Fruit fly (Drosophila melanogaster) whole organism, wandering third instar larva: ENCODE results near the gene CG7182.

ENCODE experiments used
- CG32264 ChIP-seq: fragments of 200-800 bp; sonication (Bioruptor generic); optimal IDR thresholded peaks from 2 replicates; lab custom pipeline; 2016; ENCODE audit warnings: missing biosample characterization, missing genetic modification characterization
- CG9705 ChIP-seq: fragments of 200-800 bp; sonication (Bioruptor generic); optimal IDR thresholded peaks from 2 replicates; lab custom pipeline; 2018; ENCODE audit warnings: missing biosample characterization, mild to moderate bottlenecking, missing genetic modification characterization
- Dfd ChIP-seq: fragments of >200 bp; optimal IDR thresholded peaks from 2 replicates; lab custom pipeline; 2017; ENCODE audit warnings: missing biosample characterization, missing genetic modification characterization
- Dif ChIP-seq: fragments of 200-275, 200-300 bp; sonication (Bioruptor generic); optimal IDR thresholded peaks from 2 replicates; lab custom pipeline; 2018; ENCODE audit warnings: missing biosample characterization, missing genetic modification characterization; ENCODE audit not compliant: partially characterized antibody
- GATAd ChIP-seq: sonication (Bioruptor generic); optimal IDR thresholded peaks from 2 replicates; lab custom pipeline; 2016; ENCODE audit warnings: missing biosample characterization, missing genetic modification characterization
- HLH106 ChIP-seq: fragments of 200-800 bp; optimal IDR thresholded peaks from 3 replicates; lab custom pipeline; 2019; ENCODE audit warnings: missing biosample characterization, mild to moderate bottlenecking, missing genetic modification characterization, moderate library complexity
- Hnf4 ChIP-seq: fragments of 200-800 bp; sonication (Bioruptor generic); optimal IDR thresholded peaks from 2 replicates; lab custom pipeline; 2016; ENCODE audit warnings: missing biosample characterization, mild to moderate bottlenecking, missing genetic modification characterization
- Hr83 ChIP-seq: fragments of 200-300 bp; sonication (Bioruptor generic); optimal IDR thresholded peaks from 2 replicates; lab custom pipeline; 2016; ENCODE audit warnings: missing biosample characterization, mild to moderate bottlenecking, missing genetic modification characterization, moderate library complexity; ENCODE audit not compliant: poor library complexity, severe bottlenecking
- Jra ChIP-seq: sonication (Bioruptor generic); optimal IDR thresholded peaks from 2 replicates; lab custom pipeline; 2016; ENCODE audit warnings: missing biosample characterization, missing genetic modification characterization
- Mio ChIP-seq: sonication (Bioruptor generic); optimal IDR thresholded peaks from 2 replicates; lab custom pipeline; 2016; ENCODE audit warnings: missing biosample characterization, missing genetic modification characterization
- Myc ChIP-seq: fragments of >200 bp; optimal IDR thresholded peaks from 2 replicates; lab custom pipeline; 2017
- N ChIP-seq: fragments of >200 bp; optimal IDR thresholded peaks from 2 replicates; lab custom pipeline; 2018; ENCODE audit warnings: missing biosample characterization, missing external identifiers, missing genetic modification characterization
- OdsH ChIP-seq: fragments of 200-800 bp; sonication (Bioruptor generic); optimal IDR thresholded peaks from 2 replicates; lab custom pipeline; 2016; ENCODE audit warnings: missing biosample characterization, mild to moderate bottlenecking, missing genetic modification characterization
- Rel ChIP-seq, 2 experiments: fragments of 200-800 bp; sonication (Bioruptor generic) in 1 of 2; optimal IDR thresholded peaks; 2 replicates in 1 of 2; 3 replicates in 1 of 2; lab custom pipeline; 2016 to 2019; ENCODE audit warnings: mild to moderate bottlenecking in 2 of 2, missing biosample characterization in 2 of 2, missing genetic modification characterization in 2 of 2, moderate library complexity in 1 of 2
- Sp1 ChIP-seq: fragments of 200-800 bp; sonication (Bioruptor generic); optimal IDR thresholded peaks from 3 replicates; lab custom pipeline; 2019; ENCODE audit warnings: missing biosample characterization, mild to moderate bottlenecking, missing genetic modification characterization, moderate library complexity
- Vsx2 ChIP-seq: fragments of 200-300, 225-300 bp; sonication (Bioruptor generic); optimal IDR thresholded peaks from 2 replicates; lab custom pipeline; 2018; ENCODE audit warnings: missing biosample characterization, missing genetic modification characterization; ENCODE audit not compliant: partially characterized antibody
- brk ChIP-seq: fragments of 200-800 bp; sonication (Bioruptor generic); optimal IDR thresholded peaks from 2 replicates; lab custom pipeline; 2016; ENCODE audit warnings: missing biosample characterization, mild to moderate bottlenecking, missing genetic modification characterization
- dl ChIP-seq, 2 experiments: fragments of 175-275, 200-275 bp in 1 of 2; fragments of 200-275 bp in 1 of 2; sonication (Bioruptor generic); optimal IDR thresholded peaks; lab custom pipeline; 2018; ENCODE audit warnings: mild to moderate bottlenecking in 2 of 2, missing biosample characterization in 2 of 2, missing genetic modification characterization in 2 of 2, moderate library complexity in 2 of 2; ENCODE audit not compliant: partially characterized antibody in 2 of 2, insufficient read depth in 1 of 2
- dmrt93B ChIP-seq: fragments of 200-800 bp; sonication (Bioruptor generic); optimal IDR thresholded peaks from 2 replicates; lab custom pipeline; 2018; ENCODE audit warnings: missing biosample characterization, mild to moderate bottlenecking, missing genetic modification characterization
- fru ChIP-seq: fragments of 200-800 bp; sonication (Bioruptor generic); optimal IDR thresholded peaks from 3 replicates; lab custom pipeline; 2016; ENCODE audit warnings: missing biosample characterization, mild to moderate bottlenecking, missing genetic modification characterization
- lola ChIP-seq: fragments of >200 bp; optimal IDR thresholded peaks from 2 replicates; lab custom pipeline; 2017; ENCODE audit warnings: missing biosample characterization, missing genetic modification characterization
- psq ChIP-seq: fragments of 200-800 bp; sonication (Bioruptor generic); optimal IDR thresholded peaks from 3 replicates; lab custom pipeline; 2017; ENCODE audit warnings: missing biosample characterization, mild to moderate bottlenecking, missing genetic modification characterization, moderate library complexity
- rgr ChIP-seq: fragments of 200-800 bp; sonication (Bioruptor generic); optimal IDR thresholded peaks from 3 replicates; lab custom pipeline; 2016; ENCODE audit warnings: missing biosample characterization, mild to moderate bottlenecking, missing genetic modification characterization
- sage ChIP-seq: fragments of 200-800 bp; sonication (Bioruptor generic); optimal IDR thresholded peaks from 2 replicates; lab custom pipeline; 2016; ENCODE audit warnings: missing biosample characterization, mild to moderate bottlenecking, missing genetic modification characterization
- sv ChIP-seq: fragments of 200-800 bp; sonication (Bioruptor generic); optimal IDR thresholded peaks from 3 replicates; lab custom pipeline; 2016; ENCODE audit warnings: missing biosample characterization, missing genetic modification characterization
- tai ChIP-seq: sonication (Bioruptor generic); optimal IDR thresholded peaks from 2 replicates; lab custom pipeline; 2016; ENCODE audit warnings: missing biosample characterization, missing genetic modification characterization
- usp ChIP-seq: fragments of >200 bp; optimal IDR thresholded peaks from 2 replicates; lab custom pipeline; 2017; ENCODE audit warnings: missing biosample characterization, missing genetic modification characterization
- woc ChIP-seq: sonication (Bioruptor generic); optimal IDR thresholded peaks from 2 replicates; lab custom pipeline; 2016; ENCODE audit warnings: missing biosample characterization, mild to moderate bottlenecking, missing genetic modification characterization

Gene CG7182

DNA sequence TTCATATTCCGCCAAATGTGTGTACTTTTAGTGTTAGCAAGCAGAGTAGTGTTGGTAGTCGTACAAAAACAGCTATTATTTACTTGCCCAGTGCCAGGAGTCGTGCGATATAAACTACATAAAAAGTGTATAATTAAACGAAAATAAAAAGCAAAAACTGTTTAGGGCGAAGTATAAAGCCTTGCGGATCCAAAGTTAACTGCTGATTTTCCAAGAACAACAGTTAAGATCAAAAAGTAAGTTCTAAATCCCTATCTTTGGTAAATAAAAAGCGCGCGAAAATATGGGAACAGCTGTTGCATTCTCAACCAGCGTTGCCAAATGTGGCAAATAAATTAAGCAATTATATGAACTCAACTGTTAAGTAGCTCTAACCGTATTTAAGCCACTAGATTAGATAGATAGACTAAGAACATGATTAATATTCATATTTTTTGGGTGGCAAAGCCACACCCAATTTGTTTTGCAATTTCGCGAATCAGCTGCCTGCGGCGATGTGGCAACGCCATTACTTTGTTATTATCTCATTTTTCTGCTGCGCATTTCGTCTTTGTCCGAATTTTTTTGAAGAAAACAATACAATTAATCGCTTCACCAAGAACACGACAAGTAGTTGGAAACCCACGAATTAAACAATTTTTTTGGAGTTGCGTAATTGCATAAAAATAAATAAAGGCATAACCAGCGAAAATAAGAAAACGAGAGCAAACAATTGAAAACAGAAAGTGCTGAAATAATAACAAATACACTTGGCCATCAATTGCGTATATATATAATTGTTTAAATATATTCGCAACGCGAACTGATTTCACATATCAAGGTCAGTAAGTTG is 5.7 kb downstream of the CG7182 start, which contains the start of the genes Prim1 and CG7083 (continued):
- peak; percentile 34 for TF ChIP-seq sage (GFP tag; lab: Kevin White, UChicago)
- TF ChIP-seq CG32264 (GFP tag; lab: Kevin White, UChicago), result no peak
- peak; percentile 55 for TF ChIP-seq CG9705 (GFP tag; lab: Kevin White, UChicago)
- TF ChIP-seq woc, result peak; percentile 47
- peak; percentile 72 for TF ChIP-seq rgr (GFP tag; lab: Kevin White, UChicago)
- no peak for TF ChIP-seq brk (GFP tag; lab: Kevin White, UChicago)
- peak; percentile 21 for TF ChIP-seq Myc

- TF ChIP-seq fru (GFP tag; lab: Kevin White, UChicago) (peak; percentile 34), sage (GFP tag; lab: Kevin White, UChicago) (peak; percentile 33), Jra (GFP tag; lab: Kevin White, UChicago) (peak; percentile 9), Dfd (GFP tag; lab: Kevin White, UChicago) (no peak), brk (GFP tag; lab: Kevin White, UChicago) (peak; percentile 60), Sp1 (GFP tag; lab: Kevin White, UChicago) (no peak), GATAd (peak; percentile 30), psq (GFP tag; lab: Kevin White, UChicago) (peak; percentile 22), Hnf4 (GFP tag; lab: Kevin White, UChicago) (peak; percentile 75), HLH106 (peak; percentile 9), OdsH (GFP tag; lab: Kevin White, UChicago) (peak; percentile 21)
Observed at dm6 chr3L:8338921-8339320, 7.3 kb downstream of the CG7182 start, which contains the start of gene Pex2. Gene Pex2 (plus strand): TSS chr3L:8339051.

dm6 chr3L:8336372-8336771 is 9.8 kb downstream of the CG7182 start, which contains the start of gene Cpr66Cb:
Gene Cpr66Cb (plus strand): TSS chr3L:8336672.
- TF ChIP-seq brk (GFP tag; lab: Kevin White, UChicago), result no peak

- TF ChIP-seq fru (GFP tag; lab: Kevin White, UChicago) (no peak), rgr (GFP tag; lab: Kevin White, UChicago) (no peak), sv (GFP tag; lab: Kevin White, UChicago) (no peak), Vsx2 (GFP tag; lab: Kevin White, UChicago) (no peak)
Observed at dm6 chr3L:8334338-8334737, 11.8 kb downstream of the CG7182 start.

DNA sequence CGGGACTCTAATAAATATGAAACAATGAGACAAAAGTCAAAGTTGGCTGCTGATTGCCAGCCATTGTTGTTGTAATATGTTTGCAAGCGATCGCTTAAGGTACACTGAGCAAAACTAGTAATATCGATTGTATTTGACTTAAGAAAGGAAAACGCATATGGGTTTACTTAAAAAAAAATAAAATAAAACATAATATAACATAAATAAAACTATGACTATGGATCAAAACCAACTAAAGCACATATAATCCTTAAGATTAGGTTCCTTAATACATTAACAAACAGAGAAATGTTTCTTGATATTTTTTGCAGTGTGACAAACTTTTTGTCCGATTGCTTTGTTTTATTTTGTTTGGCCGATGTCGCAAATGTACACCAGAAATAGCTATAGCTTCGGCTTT is 12.6 kb downstream of the CG7182 start:
- TF ChIP-seq Hnf4 (GFP tag; lab: Kevin White, UChicago), result no peak
- no peak for TF ChIP-seq usp (GFP tag; lab: Kevin White, UChicago)
- no peak for TF ChIP-seq N (GFP tag; lab: Kevin White, UChicago)
- TF ChIP-seq Dfd (GFP tag; lab: Kevin White, UChicago), result no peak
- no peak for TF ChIP-seq Dif (GFP tag; lab: Kevin White, UChicago)
- no peak for TF ChIP-seq CG32264 (GFP tag; lab: Kevin White, UChicago)
- no peak for TF ChIP-seq Vsx2 (GFP tag; lab: Kevin White, UChicago)
- TF ChIP-seq dl (GFP tag; optimal IDR thresholded peaks at IDR 0.05; lab: Kevin White, UChicago; ENCODE audit: insufficient read depth in 1 of 2, partially characterized antibody in 2 of 2), result no peak
- no peak for TF ChIP-seq HLH106
- TF ChIP-seq dmrt93B (GFP tag; lab: Kevin White, UChicago), result no peak
- TF ChIP-seq Rel (GFP tag; optimal IDR thresholded peaks at IDR 0.05; lab: Kevin White, UChicago), result no peak
- no peak for TF ChIP-seq Rel (tag; optimal IDR thresholded peaks at IDR 0.05; lab: Kevin White, UChicago)
- no peak for TF ChIP-seq Hr83 (GFP tag; lab: Kevin White, UChicago)
- no peak for TF ChIP-seq sv (GFP tag; lab: Kevin White, UChicago)
- no peak for TF ChIP-seq Jra (GFP tag; lab: Kevin White, UChicago)
- no peak for TF ChIP-seq OdsH (GFP tag; lab: Kevin White, UChicago)
- no peak for TF ChIP-seq psq (GFP tag; lab: Kevin White, UChicago)
- no peak for TF ChIP-seq tai (GFP tag; lab: Kevin White, UChicago)
- TF ChIP-seq lola (GFP tag; lab: Kevin White, UChicago), result no peak
- TF ChIP-seq Mio, result no peak
